Worm (Caenorhabditis elegans): ENCODE results near the gene F46H6.5.

The F46H6.5 gene

DNA sequence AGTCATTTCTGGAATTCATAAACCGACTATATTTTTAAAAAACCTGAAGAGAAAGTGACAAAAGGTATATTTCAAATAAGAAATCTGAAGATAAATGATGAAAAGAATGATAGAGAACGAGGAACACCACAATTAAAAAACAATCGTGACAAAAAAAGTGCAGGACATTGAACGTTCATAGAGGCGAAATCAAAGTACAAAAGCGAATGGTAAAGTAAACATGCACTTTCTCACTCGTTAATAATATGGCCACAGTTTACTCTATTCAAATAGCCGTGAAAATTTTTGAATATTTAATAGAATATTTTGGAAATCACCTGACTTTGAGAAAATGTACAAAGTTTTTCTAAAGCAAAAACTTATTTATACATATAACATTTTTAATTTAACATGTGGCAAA is at the start of gene F46H6.5:
TSS of gene F46H6.5 (minus strand) at position 10 of the 400 bp plus-strand sequence.
- TF ChIP-seq unc-62 (GFP tag; optimal IDR thresholded peaks at IDR 0.05) = no peak

DNA sequence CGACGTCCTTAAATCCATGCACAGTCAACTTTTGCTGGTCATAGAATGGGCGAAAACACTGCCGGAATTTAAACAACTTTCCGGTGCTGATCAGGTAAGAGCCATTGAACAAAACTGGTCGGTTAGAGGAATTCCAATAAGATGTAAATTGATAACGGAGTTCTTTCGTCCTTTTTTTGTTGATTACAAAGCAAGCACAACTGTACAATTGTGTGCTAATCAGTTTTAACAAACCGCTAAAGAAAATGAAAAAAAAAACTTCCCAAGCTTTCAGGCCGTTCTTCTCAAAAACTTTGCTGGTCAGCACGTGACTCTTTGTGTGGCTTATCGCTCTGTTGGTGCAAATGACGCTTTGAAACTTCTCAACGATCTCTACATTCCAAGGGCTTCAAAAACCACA is 42.1 kb upstream of the F46H6.5 start:
- TF ChIP-seq unc-62 (GFP tag; optimal IDR thresholded peaks at IDR 0.05) = no peak

- TF ChIP-seq unc-62 (GFP tag; optimal IDR thresholded peaks at IDR 0.05) = no peak
Observed at ce11 chrX:4532160-4532741, 40.2 kb upstream of the F46H6.5 start, which contains the start of gene nhr-35. TSS of gene nhr-35 (plus strand) at chrX:4532691.

ce11 chrX:4530426-4531044 is 38.5 kb upstream of the F46H6.5 start:
- TF ChIP-seq unc-62 (GFP tag; optimal IDR thresholded peaks at IDR 0.05) = no peak

- TF ChIP-seq unc-62 (GFP tag; optimal IDR thresholded peaks at IDR 0.05) = no peak
Observed at ce11 chrX:4528905-4529304, 36.9 kb upstream of the F46H6.5 start.

DNA sequence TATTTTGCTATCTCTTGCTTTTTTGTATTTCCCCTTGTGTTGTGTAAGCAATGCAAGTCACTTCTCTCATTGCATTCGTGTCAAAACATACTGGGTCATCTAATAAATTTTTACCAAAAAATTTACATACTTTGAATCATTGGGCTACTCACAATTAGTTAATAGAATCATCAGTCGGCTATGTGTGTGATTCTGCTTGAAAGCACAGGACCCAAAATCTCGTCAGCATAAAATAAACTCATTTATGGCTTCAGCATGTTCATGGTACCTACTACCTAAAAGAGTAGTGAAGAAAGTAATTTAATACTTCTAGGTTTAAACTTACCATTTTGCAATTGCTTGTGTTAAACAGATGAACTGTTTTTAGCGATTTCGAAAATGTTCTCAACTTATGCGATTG is 34.4 kb upstream of the F46H6.5 start:
- no peak for TF ChIP-seq unc-62 (GFP tag; optimal IDR thresholded peaks at IDR 0.05)

DNA sequence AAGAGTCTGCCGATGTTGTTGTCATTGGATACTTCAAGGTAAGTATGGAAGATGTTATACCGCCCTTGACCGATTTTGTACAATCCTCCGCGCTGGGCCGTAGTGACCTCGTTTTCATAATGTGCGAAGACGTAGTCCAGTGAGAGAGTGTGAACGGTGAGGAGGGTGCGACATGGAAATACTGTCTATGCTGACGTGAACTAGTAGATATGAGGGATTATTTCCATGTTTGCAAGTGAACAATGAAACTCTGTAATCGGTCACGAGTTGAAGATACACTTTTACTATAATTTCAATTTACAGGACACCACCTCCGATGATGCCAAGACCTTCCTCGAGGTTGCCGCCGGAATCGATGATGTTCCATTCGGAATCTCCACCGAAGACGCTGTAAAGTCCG is 32.8 kb upstream of the F46H6.5 start:
- TF ChIP-seq unc-62 (GFP tag; optimal IDR thresholded peaks at IDR 0.05) = no peak

ce11 chrX:4523887-4524350 is 31.9 kb upstream of the F46H6.5 start, which contains the start of gene pdi-2:
TSS of gene pdi-2 (plus strand) at chrX:4524155.
- no peak for TF ChIP-seq unc-62 (GFP tag; optimal IDR thresholded peaks at IDR 0.05)

ce11 chrX:4523315-4523714 is 31.3 kb upstream of the F46H6.5 start:
- no peak for TF ChIP-seq unc-62 (GFP tag; optimal IDR thresholded peaks at IDR 0.05)

DNA sequence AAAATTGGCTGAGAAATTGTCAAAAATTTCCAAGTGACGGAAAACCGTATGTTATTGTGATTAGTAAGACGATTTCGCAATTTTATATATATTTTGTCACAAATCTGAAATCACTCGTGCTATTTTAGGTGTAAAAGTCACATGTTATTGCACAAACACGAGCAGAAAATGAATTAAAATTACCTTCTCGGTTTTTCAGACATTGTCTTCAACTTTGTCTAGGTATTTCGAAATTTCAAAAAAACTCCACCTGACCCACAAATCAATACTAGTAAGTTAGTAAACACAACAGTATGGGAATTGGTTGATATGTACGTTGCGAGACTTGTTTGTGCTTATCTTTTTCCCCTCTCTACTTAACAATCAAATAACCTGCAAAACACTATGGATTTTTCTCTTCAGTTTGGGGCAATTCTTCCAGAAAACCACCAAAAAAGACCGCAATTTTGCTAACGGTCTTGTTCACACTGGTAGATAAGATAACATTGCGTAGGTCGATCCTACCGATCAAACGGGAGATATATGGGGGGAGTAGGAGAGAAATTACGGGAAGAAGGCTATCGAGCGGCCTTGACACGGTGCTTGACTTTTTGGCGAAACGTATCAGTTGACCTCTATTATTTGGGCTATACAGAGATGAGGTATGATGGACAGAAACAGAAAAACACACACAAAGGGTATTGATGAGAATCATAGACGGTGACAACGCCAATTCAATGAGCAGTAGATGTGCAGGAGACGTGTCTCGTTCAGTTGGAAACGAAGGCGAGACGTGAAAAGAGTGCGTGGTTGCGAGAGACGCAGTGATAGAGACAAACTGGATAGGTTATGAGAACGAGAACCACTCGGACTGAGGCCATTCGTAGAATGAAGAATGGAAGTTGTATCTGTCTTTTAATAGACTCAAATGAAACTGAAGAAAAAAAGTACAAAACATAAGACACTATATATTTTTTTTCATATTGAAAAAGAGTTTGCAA is 30.1 kb upstream of the F46H6.5 start, which contains the start of gene C07A12.7:
TSS of gene C07A12.7 (minus strand) at position 308 of the 980 bp plus-strand sequence.
- no peak for TF ChIP-seq unc-62 (GFP tag; optimal IDR thresholded peaks at IDR 0.05)

- no peak for TF ChIP-seq unc-62 (GFP tag; optimal IDR thresholded peaks at IDR 0.05)
Observed at ce11 chrX:4521166-4521565, 29.2 kb upstream of the F46H6.5 start.

- no peak for TF ChIP-seq unc-62 (GFP tag; optimal IDR thresholded peaks at IDR 0.05)
Observed at ce11 chrX:4519968-4520367, 28.0 kb upstream of the F46H6.5 start.

ce11 chrX:4516758-4517157 is 24.8 kb upstream of the F46H6.5 start:
- TF ChIP-seq unc-62 (GFP tag; optimal IDR thresholded peaks at IDR 0.05) = no peak

ce11 chrX:4513657-4514143 is 21.7 kb upstream of the F46H6.5 start, which contains the start of gene spr-3:
TSS of gene spr-3 (plus strand) at chrX:4514093.
- TF ChIP-seq unc-62 (GFP tag; optimal IDR thresholded peaks at IDR 0.05) = no peak

ce11 chrX:4508209-4508608 is 16.2 kb upstream of the F46H6.5 start, which contains the start of gene rhi-1:
TSS of gene rhi-1 (plus strand) at chrX:4508509.
- TF ChIP-seq unc-62 (GFP tag; optimal IDR thresholded peaks at IDR 0.05) = no peak
